Fruit fly (Drosophila melanogaster) Kc167 (cell line): ENCODE measurements around the gene CG14096.

ENCODE experiments used
- Myc ChIP-seq: fragments of >200 bp; optimal IDR thresholded peaks from 2 replicates; lab custom pipeline; 2017; ENCODE audit warnings: missing external identifiers
- ttk ChIP-seq: sonication (Bioruptor generic); optimal IDR thresholded peaks from 2 replicates; lab custom pipeline; 2017; ENCODE audit warnings: missing external identifiers

dm6 chr3L:19495991-19496588, 29.2 kb upstream of the CG14096 start:
- TF ChIP-seq ttk (lab: Kevin White, UChicago) (no peak), Myc (lab: Kevin White, UChicago) (no peak)
